Fruit fly (Drosophila melanogaster) whole organism, embryonic: ENCODE data around the gene CG11986.

Experiments used
- Abd-B ChIP-seq: fragments of 200-800 bp; sonication (Bioruptor generic); optimal IDR thresholded peaks from 2 replicates; lab custom pipeline; 2018; ENCODE audit warnings: missing biosample characterization, mild to moderate bottlenecking, missing genetic modification characterization, moderate library complexity
- CG10209 ChIP-seq: fragments of 200-800 bp; sonication (Bioruptor generic); optimal IDR thresholded peaks from 3 replicates; lab custom pipeline; 2017; ENCODE audit warnings: missing biosample characterization, mild to moderate bottlenecking, missing genetic modification characterization, missing genetic modification reagents
- CG10321 ChIP-seq: fragments of 200-800 bp; sonication (Bioruptor generic); IDR thresholded peaks from 2 replicates; pipeline ENCODE4 v1.3.6; 2022; ENCODE audit warnings: missing biosample characterization, missing genetic modification characterization
- CG14860 ChIP-seq: fragments of 200-800 bp; sonication (Bioruptor generic); IDR thresholded peaks from 3 replicates; pipeline ENCODE4 v1.3.6; 2022; ENCODE audit warnings: missing biosample characterization, missing genetic modification characterization; ENCODE audit not compliant: partially characterized antibody
- CG30431 ChIP-seq: fragments of 200-800 bp; sonication (Bioruptor generic); optimal IDR thresholded peaks from 2 replicates; lab custom pipeline; 2017; ENCODE audit warnings: missing biosample characterization, missing genetic modification characterization
- CG31388 ChIP-seq: fragments of 200-800 bp; sonication (Bioruptor generic); optimal IDR thresholded peaks from 2 replicates; lab custom pipeline; 2016; ENCODE audit warnings: missing biosample characterization, missing genetic modification characterization
- CG42726 ChIP-seq: fragments of 200-800 bp; sonication (Bioruptor generic); IDR thresholded peaks from 2 replicates; pipeline ENCODE4 v1.3.6; 2022; ENCODE audit warnings: missing biosample characterization, missing genetic modification characterization; ENCODE audit not compliant: partially characterized antibody
- CG4617 ChIP-seq: fragments of 200-800 bp; sonication (Bioruptor generic); optimal IDR thresholded peaks from 3 replicates; lab custom pipeline; 2016; ENCODE audit warnings: missing biosample characterization, missing genetic modification characterization, borderline replicate concordance
- CG5180 ChIP-seq: fragments of 200-800 bp; sonication (Bioruptor generic); optimal IDR thresholded peaks from 3 replicates; lab custom pipeline; 2017; ENCODE audit warnings: missing biosample characterization, missing genetic modification characterization, mild to moderate bottlenecking, moderate library complexity, missing genetic modification reagents
- CG6683 ChIP-seq: fragments of 200-800 bp; sonication (Bioruptor generic); optimal IDR thresholded peaks from 2 replicates; lab custom pipeline; 2017; ENCODE audit warnings: missing biosample characterization, mild to moderate bottlenecking, missing genetic modification characterization, missing genetic modification reagents
- CG7786 ChIP-seq: fragments of 200-800 bp; sonication (Bioruptor generic); optimal IDR thresholded peaks from 2 replicates; lab custom pipeline; 2016; ENCODE audit warnings: missing biosample characterization, missing genetic modification characterization
- CG7987 ChIP-seq: fragments of 200-800 bp; sonication (Bioruptor generic); optimal IDR thresholded peaks from 2 replicates; lab custom pipeline; 2018; ENCODE audit warnings: missing biosample characterization, mild to moderate bottlenecking, missing genetic modification characterization, moderate library complexity
- CG8089 ChIP-seq: fragments of 200-800 bp; sonication (Bioruptor generic); optimal IDR thresholded peaks from 3 replicates; lab custom pipeline; 2016; ENCODE audit warnings: missing biosample characterization, missing genetic modification characterization
- D ChIP-seq, 2 experiments: fragments of 200-800 bp in 1 of 2; fragments of >200 bp in 1 of 2; sonication (Bioruptor generic) in 1 of 2; optimal IDR thresholded peaks; 2 replicates in 1 of 2; 3 replicates in 1 of 2; lab custom pipeline; 2017; ENCODE audit warnings: mild to moderate bottlenecking in 1 of 2, missing biosample characterization in 1 of 2, missing genetic modification characterization in 1 of 2, missing genetic modification reagents in 1 of 2
- Dref ChIP-seq: fragments of 200-800 bp; sonication (Bioruptor generic); IDR thresholded peaks from 2 replicates; pipeline ENCODE4 v1.3.6; 2022; ENCODE audit warnings: missing biosample characterization, missing genetic modification characterization
- Fer3 ChIP-seq: fragments of 200-800 bp; sonication (Bioruptor generic); optimal IDR thresholded peaks from 2 replicates; lab custom pipeline; 2018; ENCODE audit warnings: missing biosample characterization, mild to moderate bottlenecking, missing genetic modification characterization, moderate library complexity
- H15 ChIP-seq: fragments of 200-800 bp; sonication (Bioruptor generic); IDR thresholded peaks from 3 replicates; pipeline ENCODE4 v1.3.6; 2022; ENCODE audit warnings: missing biosample characterization, missing genetic modification characterization
- HLH4C ChIP-seq: fragments of 200-800 bp; sonication (Bioruptor generic); IDR thresholded peaks from 3 replicates; pipeline ENCODE4 v1.3.6; 2022; ENCODE audit warnings: missing biosample characterization, missing genetic modification characterization; ENCODE audit not compliant: partially characterized antibody
- Hr39 ChIP-seq: fragments of >200 bp; optimal IDR thresholded peaks from 2 replicates; lab custom pipeline; 2017
- Hr78 ChIP-seq, 2 experiments: fragments of 200-800 bp in 1 of 2; fragments of >200 bp in 1 of 2; sonication (Bioruptor generic) in 1 of 2; optimal IDR thresholded peaks; 2 replicates each; lab custom pipeline; 2017 to 2019; ENCODE audit warnings: missing biosample characterization in 2 of 2, missing genetic modification characterization in 2 of 2, mild to moderate bottlenecking in 1 of 2, moderate library complexity in 1 of 2
- Lhr ChIP-seq: fragments of 200-800 bp; sonication (Bioruptor generic); optimal IDR thresholded peaks from 3 replicates; lab custom pipeline; 2017; ENCODE audit warnings: mild to moderate bottlenecking, missing biosample characterization, missing genetic modification reagents, missing genetic modification characterization
- Lpt ChIP-seq: fragments of >200 bp; optimal IDR thresholded peaks from 2 replicates; lab custom pipeline; 2018; ENCODE audit warnings: missing biosample characterization, missing genetic modification characterization
- Max ChIP-seq: fragments of 200-800 bp; sonication (Bioruptor generic); optimal IDR thresholded peaks from 2 replicates; lab custom pipeline; 2016; ENCODE audit warnings: missing biosample characterization, mild to moderate bottlenecking, missing genetic modification characterization
- Neu2 ChIP-seq: fragments of 200-800 bp; sonication (Bioruptor generic); optimal IDR thresholded peaks from 3 replicates; lab custom pipeline; 2016; ENCODE audit warnings: missing biosample characterization, missing genetic modification characterization, borderline replicate concordance
- Sry-δ ChIP-seq: fragments of 200-800 bp; sonication (Bioruptor generic); optimal IDR thresholded peaks from 2 replicates; lab custom pipeline; 2016; ENCODE audit warnings: missing biosample characterization, missing genetic modification characterization
- Vsx1 ChIP-seq: fragments of 200-800 bp; sonication (Bioruptor generic); optimal IDR thresholded peaks from 2 replicates; lab custom pipeline; 2017; ENCODE audit warnings: missing biosample characterization, mild to moderate bottlenecking, missing genetic modification characterization, missing genetic modification reagents
- ase ChIP-seq: fragments of 200-800 bp; sonication (Bioruptor generic); IDR thresholded peaks from 3 replicates; pipeline ENCODE4 v1.3.6; 2022; ENCODE audit warnings: missing biosample characterization, missing genetic modification characterization
- bab2 ChIP-seq: fragments of 200-800 bp; sonication (Bioruptor generic); optimal IDR thresholded peaks from 2 replicates; lab custom pipeline; 2016; ENCODE audit warnings: missing biosample characterization, missing genetic modification characterization
- bowl ChIP-seq: fragments of 200-800 bp; sonication (Bioruptor generic); IDR thresholded peaks from 2 replicates; pipeline ENCODE4 v1.3.6; 2022; ENCODE audit warnings: missing biosample characterization, missing genetic modification characterization
- bsh ChIP-seq, 2 experiments: fragments of 200-800 bp; sonication (Bioruptor generic); optimal IDR thresholded peaks; 2 replicates each; lab custom pipeline; 2017 to 2018; ENCODE audit warnings: mild to moderate bottlenecking in 2 of 2, missing biosample characterization in 2 of 2, missing genetic modification characterization in 2 of 2, moderate library complexity in 1 of 2
- btn ChIP-seq: fragments of 200-800 bp; sonication (Bioruptor generic); optimal IDR thresholded peaks from 2 replicates; lab custom pipeline; 2016; ENCODE audit warnings: missing biosample characterization, missing genetic modification characterization
- chn ChIP-seq: fragments of 200-800 bp; sonication (Bioruptor generic); optimal IDR thresholded peaks from 2 replicates; lab custom pipeline; 2016; ENCODE audit warnings: missing biosample characterization, missing genetic modification characterization
- corto ChIP-seq: fragments of 200-800 bp; sonication (Bioruptor generic); optimal IDR thresholded peaks from 2 replicates; lab custom pipeline; 2016; ENCODE audit warnings: missing biosample characterization, mild to moderate bottlenecking, missing genetic modification characterization, moderate library complexity
- danr ChIP-seq: fragments of 200-800 bp; sonication (Bioruptor generic); IDR thresholded peaks from 2 replicates; pipeline ENCODE4 v1.3.6; 2022; ENCODE audit warnings: missing biosample characterization, missing genetic modification characterization
- dimm ChIP-seq: fragments of 200-800 bp; sonication (Bioruptor generic); IDR thresholded peaks from 2 replicates; pipeline ENCODE4 v1.3.6; 2022; ENCODE audit warnings: missing biosample characterization, missing genetic modification characterization
- dmrt99B ChIP-seq: fragments of 200-800 bp; sonication (Bioruptor generic); optimal IDR thresholded peaks from 2 replicates; lab custom pipeline; 2018; ENCODE audit warnings: missing biosample characterization, mild to moderate bottlenecking, missing genetic modification characterization, moderate library complexity
- klu ChIP-seq: fragments of 200-800 bp; sonication (Bioruptor generic); IDR thresholded peaks from 2 replicates; pipeline ENCODE4 v1.3.6; 2022; ENCODE audit warnings: missing biosample characterization, missing genetic modification characterization
- nom ChIP-seq: fragments of 200-800 bp; sonication (Bioruptor generic); optimal IDR thresholded peaks from 2 replicates; lab custom pipeline; 2017; ENCODE audit warnings: missing biosample characterization, missing genetic modification characterization, mild to moderate bottlenecking, moderate library complexity, missing genetic modification reagents
- pan ChIP-seq, 4 experiments: fragments of >200 bp in 3 of 4; fragments of 200-800 bp in 1 of 4; sonication (Bioruptor generic) in 1 of 4; optimal IDR thresholded peaks in 3 of 4; IDR thresholded peaks in 1 of 4; 2 replicates each; pipeline versions ENCODE4 v1.3.6 to Lab custom; 2017 to 2022; ENCODE audit warnings: missing biosample characterization in 2 of 4, missing genetic modification characterization in 2 of 4, mixed read lengths in 1 of 4
- peb ChIP-seq: fragments of 200-800 bp; sonication (Bioruptor generic); IDR thresholded peaks from 2 replicates; pipeline ENCODE4 v1.3.6; 2022; ENCODE audit warnings: missing biosample characterization, missing genetic modification characterization
- pho ChIP-seq: fragments of 200-800 bp; sonication (Bioruptor generic); optimal IDR thresholded peaks from 2 replicates; lab custom pipeline; 2016; ENCODE audit warnings: missing biosample characterization, missing genetic modification characterization
- ranshi ChIP-seq: fragments of 200-800 bp; sonication (Bioruptor generic); IDR thresholded peaks from 2 replicates; pipeline ENCODE4 v1.3.6; 2022; ENCODE audit warnings: missing biosample characterization, missing genetic modification characterization
- run ChIP-seq: fragments of 200-800 bp; sonication (Bioruptor generic); optimal IDR thresholded peaks from 3 replicates; lab custom pipeline; 2018; ENCODE audit warnings: missing biosample characterization, mild to moderate bottlenecking, missing genetic modification characterization
- sima ChIP-seq: fragments of 200-800 bp; sonication (Bioruptor generic); optimal IDR thresholded peaks from 2 replicates; lab custom pipeline; 2016; ENCODE audit warnings: missing biosample characterization, missing genetic modification characterization
- trh ChIP-seq: fragments of 200-800 bp; sonication (Bioruptor generic); optimal IDR thresholded peaks from 2 replicates; lab custom pipeline; 2016; ENCODE audit warnings: missing biosample characterization, missing genetic modification characterization
- tup ChIP-seq: fragments of 200-800 bp; sonication (Bioruptor generic); optimal IDR thresholded peaks from 2 replicates; lab custom pipeline; 2016; ENCODE audit warnings: missing biosample characterization, mild to moderate bottlenecking, missing genetic modification characterization, moderate library complexity
- vfl ChIP-seq: fragments of 200-800 bp; sonication (Bioruptor generic); optimal IDR thresholded peaks from 2 replicates; lab custom pipeline; 2016; ENCODE audit warnings: missing biosample characterization, missing genetic modification characterization

CG11986 gene

dm6 chr3R:9033619-9034401 is 18.6 kb downstream of the CG11986 start (continued):
- TF ChIP-seq CG7786, result peak; percentile 3
- peak; percentile 55 for TF ChIP-seq corto
- TF ChIP-seq Max (GFP tag; lab: Kevin White, UChicago), result peak; percentile 71
- peak in 1 of 2 experiments; percentile 74 for TF ChIP-seq Hr78 (GFP tag; optimal IDR thresholded peaks at IDR 0.05; lab: Kevin White, UChicago)
- peak; percentile 76 for TF ChIP-seq run
- no peak for TF ChIP-seq H15 (GFP tag; lab: Robert Waterston, UW)
- TF ChIP-seq Sry-δ, result no peak
- no peak for TF ChIP-seq D (optimal IDR thresholded peaks at IDR 0.05; lab: Kevin White, UChicago)
- TF ChIP-seq D (GFP tag; optimal IDR thresholded peaks at IDR 0.05; lab: Kevin White, UChicago), result peak; percentile 76
- peak; percentile 33 for TF ChIP-seq pho (GFP tag; lab: Kevin White, UChicago)
- TF ChIP-seq danr (GFP tag; lab: Robert Waterston, UW), result no peak; the same call in 1 of the 2 replicates
- no peak; the same call in 2 of the 3 replicates for TF ChIP-seq HLH4C (GFP tag; lab: Robert Waterston, UW)
- peak; percentile 38 for TF ChIP-seq vfl (GFP tag; lab: Kevin White, UChicago)
- TF ChIP-seq CG7987 (GFP tag; lab: Kevin White, UChicago), result no peak
- TF ChIP-seq CG30431 (GFP tag; lab: Kevin White, UChicago), result peak; percentile 7
- no peak for TF ChIP-seq CG10321 (GFP tag; lab: Robert Waterston, UW)
- TF ChIP-seq Fer3 (tag; lab: Kevin White, UChicago), result peak; percentile 73
- TF ChIP-seq Dref (GFP tag; lab: Robert Waterston, UW), result no peak
- 0 out of 3 replicates have a peak, but pooled peaks have one; percentile 9 for TF ChIP-seq ase (GFP tag; lab: Robert Waterston, UW)
- peak; percentile 42; the same call in 1 of the 2 replicates for TF ChIP-seq peb (GFP tag; lab: Robert Waterston, UW)
- no peak for TF ChIP-seq pan (optimal IDR thresholded peaks at IDR 0.05; lab: Kevin White, UChicago)
- TF ChIP-seq pan (GFP tag; optimal IDR thresholded peaks at IDR 0.05 in 1 of 2, IDR thresholded peaks at IDR 0.05 in 1 of 2), result peak in 1 of 2 experiments; percentile 56
- no peak for TF ChIP-seq CG4617 (GFP tag; lab: Kevin White, UChicago)
- TF ChIP-seq bowl (GFP tag; lab: Robert Waterston, UW), result 0 out of 2 replicates have a peak, but pooled peaks have one; percentile 14
- TF ChIP-seq CG42726 (GFP tag; lab: Robert Waterston, UW), result peak; percentile 75; the same call in 1 of the 2 replicates
- TF ChIP-seq bsh (GFP tag; optimal IDR thresholded peaks at IDR 0.05; lab: Kevin White, UChicago), result peak; percentile 60 to 75
- peak; percentile 82 for TF ChIP-seq CG10209 (GFP tag; lab: Kevin White, UChicago)
- no peak for TF ChIP-seq CG8089
- no peak for TF ChIP-seq tup (GFP tag; lab: Kevin White, UChicago)
- TF ChIP-seq CG5180 (GFP tag; lab: Kevin White, UChicago), result peak; percentile 77
- TF ChIP-seq chn (GFP tag; lab: Kevin White, UChicago), result peak; percentile 41
- TF ChIP-seq Neu2 (GFP tag; lab: Kevin White, UChicago), result no peak
- no peak for TF ChIP-seq trh
- peak; percentile 85 for TF ChIP-seq nom
- TF ChIP-seq dmrt99B, result peak; percentile 89
- TF ChIP-seq Abd-B (GFP tag; lab: Kevin White, UChicago), result peak; percentile 72
- TF ChIP-seq sima, result no peak
- no peak for TF ChIP-seq Lpt (GFP tag; lab: Kevin White, UChicago)
- TF ChIP-seq CG14860 (GFP tag; lab: Robert Waterston, UW), result no peak
- no peak for TF ChIP-seq Hr39
- TF ChIP-seq CG6683 (GFP tag; lab: Kevin White, UChicago), result peak; percentile 85
- TF ChIP-seq dimm (GFP tag; lab: Robert Waterston, UW), result no peak
- no peak; the same call in 1 of the 2 replicates for TF ChIP-seq ranshi (GFP tag; lab: Robert Waterston, UW)
- no peak for TF ChIP-seq CG31388 (GFP tag; lab: Kevin White, UChicago)
- TF ChIP-seq btn, result no peak
- peak; percentile 74 for TF ChIP-seq Vsx1
- no peak for TF ChIP-seq bab2 (GFP tag; lab: Kevin White, UChicago)
- peak; percentile 61 for TF ChIP-seq Lhr (GFP tag; lab: Kevin White, UChicago)
- peak; percentile 48; the same call in 1 of the 2 replicates for TF ChIP-seq klu (GFP tag; lab: Robert Waterston, UW)
